Fruit fly (Drosophila melanogaster): Measurements from ENCODE around the gene CG4558.

Gene CG4558

DNA sequence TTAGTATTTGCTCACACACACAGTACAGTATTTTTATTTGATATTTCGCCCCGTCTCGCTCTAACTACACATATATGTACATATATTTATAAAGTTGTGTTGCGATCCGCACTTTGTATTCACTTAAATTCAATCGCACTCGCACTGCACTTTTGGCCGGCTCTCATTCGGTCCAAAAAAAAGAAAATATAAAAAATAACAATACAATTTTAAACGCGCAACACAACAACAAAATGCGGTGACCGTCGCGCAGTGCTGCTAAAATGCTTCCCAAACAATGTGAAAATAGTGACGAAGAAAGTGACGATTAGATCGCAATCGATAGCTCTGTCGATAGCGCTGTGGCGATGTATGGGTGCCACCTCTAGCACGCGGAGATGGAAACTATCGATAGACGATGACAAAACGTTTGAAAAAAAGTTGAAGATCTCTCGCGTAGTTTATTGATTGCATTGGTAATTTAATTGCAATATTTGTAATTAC lies 46.2 kb upstream of the CG4558 start, which contains the start of the genes C3G and pod1 (continued):
- TF ChIP-seq pita (GFP tag; optimal IDR thresholded peaks at IDR 0.05) (no peak), dysf (GFP tag; IDR thresholded peaks at IDR 0.05) (no peak), CG12155 (GFP tag; optimal IDR thresholded peaks at IDR 0.05) (peak; percentile 39), Hmx (GFP tag; optimal IDR thresholded peaks at IDR 0.05) (no peak), pzg (GFP tag; optimal IDR thresholded peaks at IDR 0.05) (peak; percentile 96), sob (GFP tag; IDR thresholded peaks at IDR 0.05) (peak; percentile 28; the same call in 1 of the 2 replicates), CG32772 (GFP tag; IDR thresholded peaks at IDR 0.05) (peak; percentile 43; the same call in 1 of the 2 replicates), sqz (GFP tag; optimal IDR thresholded peaks at IDR 0.05) (peak; percentile 32), GATAe (GFP tag; conservative IDR thresholded peaks at IDR 0.05) (no peak), pan (optimal IDR thresholded peaks at IDR 0.05) (no peak), pan (GFP tag; optimal IDR thresholded peaks at IDR 0.05 in 1 of 2, IDR thresholded peaks at IDR 0.05 in 1 of 2) (no peak), Adf1 (GFP tag; IDR thresholded peaks at IDR 0.05) (no peak), luna (GFP tag; optimal IDR thresholded peaks at IDR 0.05) (peak; percentile 16), CG3726 (GFP tag; IDR thresholded peaks at IDR 0.05) (no peak), CG2129 (GFP tag; IDR thresholded peaks at IDR 0.05; ENCODE audit: partially characterized antibody) (peak; percentile 85), so (GFP tag; IDR thresholded peaks at IDR 0.05) (no peak), D19B (GFP tag; optimal IDR thresholded peaks at IDR 0.05) (no peak), Antp (GFP tag; optimal IDR thresholded peaks at IDR 0.05) (peak; percentile 50), CG6683 (GFP tag; optimal IDR thresholded peaks at IDR 0.05) (no peak), CG3847 (GFP tag; IDR thresholded peaks at IDR 0.05) (peak; percentile 60), insv (GFP tag; optimal IDR thresholded peaks at IDR 0.05) (no peak), fd102C (GFP tag; optimal IDR thresholded peaks at IDR 0.05) (no peak), CG6175 (GFP tag; IDR thresholded peaks at IDR 0.05) (no peak), pfk (GFP tag; optimal IDR thresholded peaks at IDR 0.05) (no peak), CG14710 (tag; optimal IDR thresholded peaks at IDR 0.05) (peak; percentile 55), Elba2 (GFP tag; optimal IDR thresholded peaks at IDR 0.05) (no peak), CG11247 (GFP tag; IDR thresholded peaks at IDR 0.05) (0 out of 2 replicates have a peak, but pooled peaks have one; percentile 8), CG31388 (GFP tag; optimal IDR thresholded peaks at IDR 0.05) (no peak), CG13624 (GFP tag; optimal IDR thresholded peaks at IDR 0.05) (peak; percentile 78), unpg (GFP tag; optimal IDR thresholded peaks at IDR 0.05) (peak; percentile 23), sens (GFP tag) (peak; percentile 88), B-H1 (GFP tag; IDR thresholded peaks at IDR 0.05) (no peak), fu2 (GFP tag; optimal IDR thresholded peaks at IDR 0.05) (peak; percentile 31), Sox102F (GFP tag; optimal IDR thresholded peaks at IDR 0.05) (no peak), fd64A (GFP tag; optimal IDR thresholded peaks at IDR 0.05) (no peak), CG18262 (tag; optimal IDR thresholded peaks at IDR 0.05) (no peak), cas (GFP tag; IDR thresholded peaks at IDR 0.05) (no peak), seq (GFP tag; IDR thresholded peaks at IDR 0.05) (no peak), CG10366 (GFP tag; IDR thresholded peaks at IDR 0.05) (no peak), ERR (GFP tag; optimal IDR thresholded peaks at IDR 0.05) (peak; percentile 6), sd (tag; optimal IDR thresholded peaks at IDR 0.05) (peak; percentile 58), Opbp (GFP tag; IDR thresholded peaks at IDR 0.05; ENCODE audit: partially characterized antibody) (peak; percentile 99), CG10543 (GFP tag; optimal IDR thresholded peaks at IDR 0.05) (peak; percentile 33), slp2 (GFP tag; optimal IDR thresholded peaks at IDR 0.05) (no peak), CG17361 (GFP tag; IDR thresholded peaks at IDR 0.05) (no peak), emc (GFP tag; optimal IDR thresholded peaks at IDR 0.05) (no peak), odd (GFP tag; optimal IDR thresholded peaks at IDR 0.05) (no peak), schlank (tag; optimal IDR thresholded peaks at IDR 0.05) (no peak), ash1 (GFP tag; optimal IDR thresholded peaks at IDR 0.05) (no peak), CG10959 (GFP tag; IDR thresholded peaks at IDR 0.05) (no peak), Sin3A (optimal IDR thresholded peaks at IDR 0.05) (peak; percentile 75), CG32767 (GFP tag; IDR thresholded peaks at IDR 0.05) (no peak), CG2202 (tag; optimal IDR thresholded peaks at IDR 0.05) (no peak)

Data from whole organism, embryonic.